Fruit fly (Drosophila melanogaster) whole organism, wandering third instar larva: ENCODE results near the gene Phs.

Experiments
- Mio ChIP-seq: sonication (Bioruptor generic); optimal IDR thresholded peaks from 2 replicates; lab custom pipeline; 2016; ENCODE audit warnings: missing biosample characterization, missing genetic modification characterization
- pan ChIP-seq: fragments of >200 bp; optimal IDR thresholded peaks from 2 replicates; lab custom pipeline; 2017
- sv ChIP-seq: fragments of 200-800 bp; sonication (Bioruptor generic); optimal IDR thresholded peaks from 3 replicates; lab custom pipeline; 2016; ENCODE audit warnings: missing biosample characterization, missing genetic modification characterization

- TF ChIP-seq sv (GFP tag; lab: Kevin White, UChicago): no peak
- TF ChIP-seq pan (lab: Kevin White, UChicago): no peak
- TF ChIP-seq Mio: no peak
Measured at dm6 chr3L:15600051-15600450, 19.6 kb upstream of the Phs start.
